Fruit fly (Drosophila melanogaster) whole organism, embryonic: ENCODE measurements around the gene Sgp.

Source experiments
- CG10267 ChIP-seq: fragments of 200-800 bp; sonication (Bioruptor generic); optimal IDR thresholded peaks from 2 replicates; lab custom pipeline; 2018; ENCODE audit warnings: missing biosample characterization, mild to moderate bottlenecking, missing genetic modification characterization, moderate library complexity
- CG10431 ChIP-seq: fragments of 200-800 bp; sonication (Bioruptor generic); optimal IDR thresholded peaks from 3 replicates; lab custom pipeline; 2018; ENCODE audit warnings: missing biosample characterization, mild to moderate bottlenecking, missing genetic modification characterization
- CG11398 ChIP-seq: fragments of 200-800 bp; sonication (Bioruptor generic); optimal IDR thresholded peaks from 2 replicates; lab custom pipeline; 2016; ENCODE audit warnings: missing biosample characterization, missing genetic modification characterization
- CG11696 ChIP-seq: fragments of 200-800 bp; sonication (Bioruptor generic); IDR thresholded peaks from 2 replicates; pipeline ENCODE4 v1.3.6; 2022; ENCODE audit warnings: missing biosample characterization, missing genetic modification characterization
- CG12071 ChIP-seq: fragments of 200-800 bp; sonication (Bioruptor generic); optimal IDR thresholded peaks from 3 replicates; lab custom pipeline; 2018; ENCODE audit warnings: missing biosample characterization, mild to moderate bottlenecking, missing genetic modification characterization
- CG12299 ChIP-seq: fragments of 200-800 bp; sonication (Bioruptor generic); optimal IDR thresholded peaks from 2 replicates; lab custom pipeline; 2018; ENCODE audit warnings: missing biosample characterization, mild to moderate bottlenecking, missing genetic modification characterization
- CG12744 ChIP-seq: fragments of 200-800 bp; sonication (Bioruptor generic); optimal IDR thresholded peaks from 2 replicates; lab custom pipeline; 2016; ENCODE audit warnings: missing biosample characterization, missing genetic modification characterization
- CG15269 ChIP-seq: fragments of 200-800 bp; sonication (Bioruptor generic); optimal IDR thresholded peaks from 2 replicates; lab custom pipeline; 2018; ENCODE audit warnings: missing biosample characterization, mild to moderate bottlenecking, missing genetic modification characterization, moderate library complexity
- CG17361 ChIP-seq: fragments of 200-800 bp; sonication (Bioruptor generic); IDR thresholded peaks from 3 replicates; pipeline ENCODE4 v1.3.6; 2022; ENCODE audit warnings: missing biosample characterization, missing genetic modification characterization
- CG17568 ChIP-seq: fragments of 200-800 bp; sonication (Bioruptor generic); optimal IDR thresholded peaks from 2 replicates; lab custom pipeline; 2018; ENCODE audit warnings: missing biosample characterization, mild to moderate bottlenecking, missing genetic modification characterization, moderate library complexity
- CG2678 ChIP-seq: fragments of 200-800 bp; sonication (Bioruptor generic); optimal IDR thresholded peaks from 3 replicates; lab custom pipeline; 2019; ENCODE audit warnings: missing biosample characterization, mild to moderate bottlenecking, missing genetic modification characterization, moderate library complexity
- CG30403 ChIP-seq: fragments of 200-800 bp; sonication (Bioruptor generic); optimal IDR thresholded peaks from 3 replicates; lab custom pipeline; 2016; ENCODE audit warnings: missing biosample characterization, missing genetic modification characterization
- CG33213 ChIP-seq: fragments of 200-800 bp; sonication (Bioruptor generic); optimal IDR thresholded peaks from 3 replicates; lab custom pipeline; 2016; ENCODE audit warnings: missing biosample characterization, missing genetic modification characterization
- CG42726 ChIP-seq: fragments of 200-800 bp; sonication (Bioruptor generic); IDR thresholded peaks from 2 replicates; pipeline ENCODE4 v1.3.6; 2022; ENCODE audit warnings: missing biosample characterization, missing genetic modification characterization; ENCODE audit not compliant: partially characterized antibody
- CG4328 ChIP-seq: fragments of 200-800 bp; sonication (Bioruptor generic); optimal IDR thresholded peaks from 3 replicates; lab custom pipeline; 2017; ENCODE audit warnings: missing biosample characterization, missing genetic modification reagents, missing genetic modification characterization
- CG4360 ChIP-seq: fragments of 200-800 bp; sonication (Bioruptor generic); IDR thresholded peaks from 2 replicates; pipeline ENCODE4 v1.3.6; 2022; ENCODE audit warnings: missing biosample characterization, missing genetic modification characterization
- CG4854 ChIP-seq: fragments of 200-800 bp; sonication (Bioruptor generic); optimal IDR thresholded peaks from 2 replicates; lab custom pipeline; 2016; ENCODE audit warnings: missing biosample characterization, missing genetic modification characterization, inconsistent platforms
- CG5953 ChIP-seq: fragments of 200-800 bp; sonication (Bioruptor generic); IDR thresholded peaks from 2 replicates; pipeline ENCODE4 v1.3.6; 2022; ENCODE audit warnings: missing biosample characterization, missing genetic modification characterization
- CG7786 ChIP-seq: fragments of 200-800 bp; sonication (Bioruptor generic); optimal IDR thresholded peaks from 2 replicates; lab custom pipeline; 2016; ENCODE audit warnings: missing biosample characterization, missing genetic modification characterization
- CG8359 ChIP-seq: fragments of 200-800 bp; sonication (Bioruptor generic); optimal IDR thresholded peaks from 2 replicates; lab custom pipeline; 2017; ENCODE audit warnings: missing biosample characterization, mild to moderate bottlenecking, missing genetic modification characterization, borderline replicate concordance
- CG8924 ChIP-seq: fragments of 200-800 bp; optimal IDR thresholded peaks from 3 replicates; lab custom pipeline; 2019; ENCODE audit warnings: missing biosample characterization, mild to moderate bottlenecking, missing genetic modification characterization, moderate library complexity
- CG9817 ChIP-seq: fragments of 200-800 bp; sonication (Bioruptor generic); optimal IDR thresholded peaks from 2 replicates; lab custom pipeline; 2018; ENCODE audit warnings: missing biosample characterization, mild to moderate bottlenecking, missing genetic modification characterization, moderate library complexity
- CTCF ChIP-seq: fragments of 200-800 bp; sonication (Bioruptor generic); optimal IDR thresholded peaks from 2 replicates; lab custom pipeline; 2017; ENCODE audit warnings: missing biosample characterization, mild to moderate bottlenecking, missing genetic modification characterization, moderate library complexity
- Dll ChIP-seq: fragments of 200-800 bp; sonication (Bioruptor generic); IDR thresholded peaks from 4 replicates; pipeline ENCODE4 v1.3.6; 2022; ENCODE audit warnings: missing biosample characterization, missing genetic modification characterization; ENCODE audit not compliant: partially characterized antibody
- Dp ChIP-seq: fragments of 200-800 bp; sonication (Bioruptor generic); optimal IDR thresholded peaks from 2 replicates; lab custom pipeline; 2018; ENCODE audit warnings: missing biosample characterization, mild to moderate bottlenecking, missing genetic modification characterization, moderate library complexity
- Fer1 ChIP-seq: fragments of 200-800 bp; sonication (Bioruptor generic); optimal IDR thresholded peaks from 2 replicates; lab custom pipeline; 2017; ENCODE audit warnings: missing biosample characterization, mild to moderate bottlenecking, missing genetic modification characterization
- Gug ChIP-seq: fragments of 200-800 bp; sonication (Bioruptor generic); IDR thresholded peaks from 4 replicates; pipeline ENCODE4 v1.3.6; 2022; ENCODE audit warnings: missing biosample characterization, missing genetic modification characterization
- HLH3B ChIP-seq: fragments of 200-800 bp; sonication (Bioruptor generic); IDR thresholded peaks from 2 replicates; pipeline ENCODE4 v1.3.6; 2022; ENCODE audit warnings: missing biosample characterization, missing genetic modification characterization
- HLHmδ ChIP-seq: fragments of 200-800 bp; sonication (Bioruptor generic); optimal IDR thresholded peaks from 2 replicates; lab custom pipeline; 2018; ENCODE audit warnings: missing biosample characterization, mild to moderate bottlenecking, missing genetic modification characterization, moderate library complexity
- HmgD ChIP-seq: fragments of 200-800 bp; sonication (Bioruptor generic); optimal IDR thresholded peaks from 3 replicates; lab custom pipeline; 2016; ENCODE audit warnings: missing biosample characterization, missing genetic modification characterization
- Lim3 ChIP-seq: fragments of 200-800 bp; sonication (Bioruptor generic); IDR thresholded peaks from 2 replicates; pipeline ENCODE4 v1.3.6; 2022; ENCODE audit warnings: missing biosample characterization, missing genetic modification characterization
- Lpt ChIP-seq: fragments of >200 bp; optimal IDR thresholded peaks from 2 replicates; lab custom pipeline; 2018; ENCODE audit warnings: missing biosample characterization, missing genetic modification characterization
- Max ChIP-seq: fragments of 200-800 bp; sonication (Bioruptor generic); optimal IDR thresholded peaks from 2 replicates; lab custom pipeline; 2016; ENCODE audit warnings: missing biosample characterization, mild to moderate bottlenecking, missing genetic modification characterization
- Mes4 ChIP-seq: fragments of 200-800 bp; sonication (Bioruptor generic); optimal IDR thresholded peaks from 2 replicates; lab custom pipeline; 2016; ENCODE audit warnings: missing biosample characterization, missing genetic modification characterization
- NfI ChIP-seq: fragments of 200-800 bp; sonication (Bioruptor generic); optimal IDR thresholded peaks from 3 replicates; lab custom pipeline; 2018; ENCODE audit warnings: missing biosample characterization, mild to moderate bottlenecking, missing genetic modification characterization, moderate library complexity
- ab ChIP-seq: fragments of 200-800 bp; sonication (Bioruptor generic); optimal IDR thresholded peaks from 2 replicates; lab custom pipeline; 2016; ENCODE audit warnings: missing biosample characterization, missing genetic modification characterization
- ara ChIP-seq: fragments of 200-800 bp; sonication (Bioruptor generic); IDR thresholded peaks from 2 replicates; pipeline ENCODE4 v1.3.6; 2022; ENCODE audit warnings: missing biosample characterization, missing genetic modification characterization
- az2 ChIP-seq: fragments of 200-800 bp; sonication (Bioruptor generic); optimal IDR thresholded peaks from 3 replicates; lab custom pipeline; 2016; ENCODE audit warnings: missing biosample characterization, missing genetic modification characterization
- bcd ChIP-seq: fragments of 200-800 bp; sonication (Bioruptor generic); optimal IDR thresholded peaks from 2 replicates; lab custom pipeline; 2017; ENCODE audit warnings: missing biosample characterization, mild to moderate bottlenecking, missing genetic modification characterization
- bsh ChIP-seq, 2 experiments: fragments of 200-800 bp; sonication (Bioruptor generic); optimal IDR thresholded peaks; 2 replicates each; lab custom pipeline; 2017 to 2018; ENCODE audit warnings: mild to moderate bottlenecking in 2 of 2, missing biosample characterization in 2 of 2, missing genetic modification characterization in 2 of 2, moderate library complexity in 1 of 2
- dati ChIP-seq: fragments of 200-800 bp; sonication (Bioruptor generic); IDR thresholded peaks from 2 replicates; pipeline ENCODE4 v1.3.6; 2022; ENCODE audit warnings: missing biosample characterization, missing genetic modification characterization
- dmrt11E ChIP-seq: fragments of 200-800 bp; sonication (Bioruptor generic); optimal IDR thresholded peaks from 3 replicates; lab custom pipeline; 2018; ENCODE audit warnings: missing biosample characterization, mild to moderate bottlenecking, missing genetic modification characterization, moderate library complexity
- en ChIP-seq: fragments of 200-800 bp; sonication (Bioruptor generic); optimal IDR thresholded peaks from 2 replicates; lab custom pipeline; 2016; ENCODE audit warnings: missing biosample characterization, missing genetic modification characterization
- knrl ChIP-seq: fragments of 200-800 bp; sonication (Bioruptor generic); IDR thresholded peaks from 3 replicates; pipeline ENCODE4 v1.3.6; 2022; ENCODE audit warnings: missing biosample characterization, missing genetic modification characterization; ENCODE audit not compliant: partially characterized antibody
- oc ChIP-seq: fragments of 200-800 bp; sonication (Bioruptor generic); optimal IDR thresholded peaks from 2 replicates; lab custom pipeline; 2018; ENCODE audit warnings: missing biosample characterization, mild to moderate bottlenecking, missing genetic modification characterization, moderate library complexity
- org-1 ChIP-seq: fragments of 200-800 bp; sonication (Bioruptor generic); optimal IDR thresholded peaks from 2 replicates; lab custom pipeline; 2017; ENCODE audit warnings: missing biosample characterization, missing genetic modification characterization
- pb ChIP-seq: fragments of 200-800 bp; sonication (Bioruptor generic); optimal IDR thresholded peaks from 3 replicates; lab custom pipeline; 2016; ENCODE audit warnings: missing biosample characterization, missing genetic modification characterization
- sc ChIP-seq, 3 experiments: fragments of >200 bp in 2 of 3; fragments of 200-800 bp in 1 of 3; sonication (Bioruptor generic) in 1 of 3; optimal IDR thresholded peaks; 2 replicates in 2 of 3; 3 replicates in 1 of 3; lab custom pipeline; 2017; ENCODE audit warnings: mild to moderate bottlenecking in 1 of 3, missing biosample characterization in 1 of 3, missing genetic modification characterization in 1 of 3, missing genetic modification reagents in 1 of 3
- slp2 ChIP-seq: fragments of 200-800 bp; sonication (Bioruptor generic); optimal IDR thresholded peaks from 2 replicates; lab custom pipeline; 2016; ENCODE audit warnings: missing biosample characterization, missing genetic modification characterization
- unpg ChIP-seq: fragments of 200-800 bp; sonication (Bioruptor generic); optimal IDR thresholded peaks from 3 replicates; lab custom pipeline; 2018; ENCODE audit warnings: missing biosample characterization, mild to moderate bottlenecking, missing genetic modification characterization, moderate library complexity
- vvl ChIP-seq: fragments of 200-800 bp; sonication (Bioruptor generic); IDR thresholded peaks from 2 replicates; pipeline ENCODE4 v1.3.6; 2022; ENCODE audit warnings: missing biosample characterization, missing genetic modification characterization

Gene Sgp

dm6 chr2L:8488735-8489134 lies 30.8 kb upstream of the Sgp start, which contains the start of gene CG13088 (continued):
- TF ChIP-seq CG12744, result no peak
- TF ChIP-seq CG8359, result no peak
- TF ChIP-seq en (GFP tag; lab: Kevin White, UChicago), result no peak
- TF ChIP-seq HLH3B (GFP tag; lab: Robert Waterston, UW), result no peak
- TF ChIP-seq CG7786 (GFP tag; lab: Kevin White, UChicago), result peak; percentile 44
- TF ChIP-seq dati (GFP tag; lab: Robert Waterston, UW), result no peak
- no peak for TF ChIP-seq ab
- peak; percentile 55 for TF ChIP-seq NfI (GFP tag; lab: Kevin White, UChicago)
- TF ChIP-seq CG11696 (GFP tag; lab: Robert Waterston, UW), result no peak
- TF ChIP-seq HLHmδ, result no peak
- no peak for TF ChIP-seq CG12071
- TF ChIP-seq CG10431 (GFP tag; lab: Kevin White, UChicago), result no peak
- TF ChIP-seq unpg (GFP tag; lab: Kevin White, UChicago), result no peak
- no peak for TF ChIP-seq Lpt
- TF ChIP-seq CG33213 (GFP tag; lab: Kevin White, UChicago), result peak; percentile 41
- no peak for TF ChIP-seq Lim3 (GFP tag; lab: Robert Waterston, UW)
- no peak for TF ChIP-seq Dll (GFP tag; lab: Robert Waterston, UW)
- peak; percentile 34 for TF ChIP-seq CG9817
- no peak for TF ChIP-seq org-1 (GFP tag; lab: Kevin White, UChicago)
- TF ChIP-seq Dp (GFP tag; lab: Kevin White, UChicago), result peak; percentile 96
- TF ChIP-seq CTCF (GFP tag; lab: Kevin White, UChicago), result peak; percentile 58
- TF ChIP-seq CG11398 (GFP tag; lab: Kevin White, UChicago), result peak; percentile 2
- TF ChIP-seq HmgD (GFP tag; lab: Kevin White, UChicago), result peak; percentile 54
- peak; percentile 23 for TF ChIP-seq dmrt11E (tag; lab: Kevin White, UChicago)
- TF ChIP-seq vvl (GFP tag; lab: Robert Waterston, UW), result peak; percentile 75
- no peak for TF ChIP-seq ara
- TF ChIP-seq CG17361 (GFP tag; lab: Robert Waterston, UW), result no peak
- TF ChIP-seq oc, result no peak
- peak; percentile 16 for TF ChIP-seq az2 (GFP tag; lab: Kevin White, UChicago)
- no peak for TF ChIP-seq CG2678 (tag; lab: Kevin White, UChicago)
- TF ChIP-seq Mes4 (GFP tag; lab: Kevin White, UChicago), result no peak
- no peak for TF ChIP-seq pb (GFP tag; lab: Kevin White, UChicago)
- TF ChIP-seq Fer1, result no peak
- TF ChIP-seq bcd (GFP tag; lab: Kevin White, UChicago), result peak; percentile 18
- no peak for TF ChIP-seq CG8924 (tag; lab: Kevin White, UChicago)
- TF ChIP-seq CG15269 (tag; lab: Kevin White, UChicago), result no peak
- peak; percentile 29 for TF ChIP-seq CG30403
- TF ChIP-seq bsh (GFP tag; optimal IDR thresholded peaks at IDR 0.05; lab: Kevin White, UChicago), result no peak
- TF ChIP-seq CG4360 (GFP tag; lab: Robert Waterston, UW), result 0 out of 2 replicates have a peak, but pooled peaks have one; percentile 7
- TF ChIP-seq CG5953 (GFP tag; lab: Robert Waterston, UW), result no peak
- TF ChIP-seq CG42726 (GFP tag; lab: Robert Waterston, UW), result peak; percentile 50; the same call in 1 of the 2 replicates
- peak; percentile 28; the same call in 1 of the 3 replicates for TF ChIP-seq knrl (GFP tag; lab: Robert Waterston, UW)
- TF ChIP-seq slp2, result no peak
- TF ChIP-seq CG12299, result no peak
- no peak for TF ChIP-seq Gug (GFP tag; lab: Robert Waterston, UW)
- no peak for TF ChIP-seq sc (optimal IDR thresholded peaks at IDR 0.05; lab: Kevin White, UChicago)
- TF ChIP-seq sc (GFP tag; optimal IDR thresholded peaks at IDR 0.05; lab: Kevin White, UChicago), result no peak
- TF ChIP-seq Max (GFP tag; lab: Kevin White, UChicago), result no peak
- peak; percentile 98 for TF ChIP-seq CG10267 (tag; lab: Kevin White, UChicago)
- peak; percentile 20 for TF ChIP-seq CG4854 (GFP tag; lab: Kevin White, UChicago)
- no peak for TF ChIP-seq CG17568 (GFP tag; lab: Kevin White, UChicago)
- no peak for TF ChIP-seq CG4328 (GFP tag; lab: Kevin White, UChicago)
